Worm (Caenorhabditis elegans) whole organism, mixed stage, embryonic: ENCODE measurements around the gene spo-11.

Source experiments
- M03D4.4 ChIP-seq: sonication (generic microtip); optimal IDR thresholded peaks from 2 replicates; lab custom pipeline; 2017; ENCODE audit warnings: mild to moderate bottlenecking, missing genetic modification characterization, missing compliant biosample characterization
- blmp-1 ChIP-seq: fragments of 150-350 bp; optimal IDR thresholded peaks from 2 replicates; lab custom pipeline; 2014; ENCODE audit warnings: missing biosample characterization, missing genetic modification characterization
- ceh-39 ChIP-seq: fragments of 150-350 bp; optimal IDR thresholded peaks from 2 replicates; lab custom pipeline; 2014; ENCODE audit warnings: missing biosample characterization, missing genetic modification characterization
- ceh-43 ChIP-seq: fragments of 200-800 bp; sonication (Bioruptor generic); optimal IDR thresholded peaks from 2 replicates; lab custom pipeline; 2018; ENCODE audit warnings: mild to moderate bottlenecking, missing genetic modification characterization, moderate library complexity, missing compliant biosample characterization
- ces-1 ChIP-seq: fragments of 150-350 bp; optimal IDR thresholded peaks from 2 replicates; lab custom pipeline; 2014; ENCODE audit warnings: missing biosample characterization, missing genetic modification reagents, missing genetic modification characterization
- cnd-1 ChIP-seq: fragments of 200-800 bp; sonication (Bioruptor generic); optimal IDR thresholded peaks from 2 replicates; lab custom pipeline; 2018; ENCODE audit warnings: mild to moderate bottlenecking, missing genetic modification characterization, missing compliant biosample characterization
- drap-1 ChIP-seq: fragments of 200-800 bp; sonication (Bioruptor generic); optimal IDR thresholded peaks from 3 replicates; lab custom pipeline; 2018; ENCODE audit warnings: mild to moderate bottlenecking, missing genetic modification characterization, missing compliant biosample characterization
- elt-1 ChIP-seq: sonication (generic microtip); optimal IDR thresholded peaks from 2 replicates; lab custom pipeline; 2017; ENCODE audit warnings: missing genetic modification characterization, mild to moderate bottlenecking, missing compliant biosample characterization, antibody characterized with exemption, moderate library complexity, borderline replicate concordance; ENCODE audit not compliant: insufficient read depth
- elt-3 ChIP-seq: fragments of 150-350 bp; optimal IDR thresholded peaks from 2 replicates; lab custom pipeline; 2014; ENCODE audit warnings: missing biosample characterization, missing genetic modification characterization
- flh-1 ChIP-seq: fragments of 200-800 bp; sonication (Bioruptor generic); optimal IDR thresholded peaks from 2 replicates; lab custom pipeline; 2018; ENCODE audit warnings: mild to moderate bottlenecking, missing genetic modification characterization, moderate library complexity, missing compliant biosample characterization
- ham-2 ChIP-seq: fragments of 200-800 bp; sonication (Bioruptor generic); optimal IDR thresholded peaks from 2 replicates; lab custom pipeline; 2018; ENCODE audit warnings: mild to moderate bottlenecking, missing genetic modification characterization, missing compliant biosample characterization
- hlh-1 ChIP-seq: fragments of 150-350 bp; optimal IDR thresholded peaks from 2 replicates; lab custom pipeline; 2014; ENCODE audit warnings: missing biosample characterization, missing genetic modification reagents, missing genetic modification characterization
- lin-13 ChIP-seq: fragments of 150-350 bp; optimal IDR thresholded peaks from 2 replicates; lab custom pipeline; 2014; ENCODE audit warnings: missing biosample characterization, missing genetic modification characterization
- lin-32 ChIP-seq: fragments of 200-800 bp; sonication (Bioruptor generic); optimal IDR thresholded peaks from 2 replicates; lab custom pipeline; 2018; ENCODE audit warnings: mild to moderate bottlenecking, missing genetic modification characterization, missing compliant biosample characterization
- lsy-2 ChIP-seq: fragments of 150-350 bp; optimal IDR thresholded peaks from 2 replicates; lab custom pipeline; 2014; ENCODE audit warnings: missing biosample characterization, missing genetic modification characterization
- mep-1 ChIP-seq: fragments of 150-350 bp; optimal IDR thresholded peaks from 2 replicates; lab custom pipeline; 2017; ENCODE audit warnings: missing biosample characterization, missing genetic modification reagents, missing genetic modification characterization, inconsistent platforms
- mls-2 ChIP-seq: sonication (generic microtip); optimal IDR thresholded peaks from 2 replicates; lab custom pipeline; 2016; ENCODE audit warnings: mild to moderate bottlenecking, missing genetic modification characterization, moderate library complexity, missing compliant biosample characterization
- nhr-12 ChIP-seq: fragments of 150-350 bp; optimal IDR thresholded peaks from 2 replicates; lab custom pipeline; 2014; ENCODE audit warnings: missing biosample characterization, missing genetic modification characterization
- nhr-2 ChIP-seq: fragments of 150-350 bp; optimal IDR thresholded peaks from 2 replicates; lab custom pipeline; 2014; ENCODE audit warnings: missing biosample characterization, missing genetic modification characterization
- nhr-237 ChIP-seq: fragments of 150-350 bp; optimal IDR thresholded peaks from 2 replicates; lab custom pipeline; 2014; ENCODE audit warnings: missing biosample characterization, missing genetic modification characterization
- nhr-28 ChIP-seq: fragments of 150-350 bp; optimal IDR thresholded peaks from 2 replicates; lab custom pipeline; 2014; ENCODE audit warnings: missing biosample characterization, missing genetic modification characterization
- pha-4 ChIP-seq: fragments of 150-350 bp; optimal IDR thresholded peaks from 2 replicates; lab custom pipeline; 2018; ENCODE audit warnings: missing biosample characterization, missing genetic modification reagents, missing genetic modification characterization
- sem-2 ChIP-seq: fragments of 200-800 bp; sonication (Bioruptor generic); optimal IDR thresholded peaks from 2 replicates; lab custom pipeline; 2018; ENCODE audit warnings: mild to moderate bottlenecking, missing genetic modification characterization, missing compliant biosample characterization
- snpc-4 ChIP-seq: fragments of 150-350 bp; optimal IDR thresholded peaks from 2 replicates; lab custom pipeline; 2014; ENCODE audit warnings: missing biosample characterization, missing genetic modification characterization
- sptf-1 ChIP-seq: sonication (generic microtip); optimal IDR thresholded peaks from 2 replicates; lab custom pipeline; 2017; ENCODE audit warnings: mild to moderate bottlenecking, missing genetic modification characterization, moderate library complexity, missing compliant biosample characterization
- unc-120 ChIP-seq: sonication (generic microtip); optimal IDR thresholded peaks from 2 replicates; lab custom pipeline; 2017; ENCODE audit warnings: missing genetic modification characterization, missing compliant biosample characterization; ENCODE audit not compliant: poor library complexity, severe bottlenecking
- unc-39 ChIP-seq: fragments of 150-350 bp; optimal IDR thresholded peaks from 2 replicates; lab custom pipeline; 2014; ENCODE audit warnings: missing biosample characterization, missing genetic modification characterization
- unc-62 ChIP-seq: fragments of 150-350 bp; optimal IDR thresholded peaks from 2 replicates; lab custom pipeline; 2014; ENCODE audit warnings: missing biosample characterization, missing genetic modification reagents, missing genetic modification characterization
- zip-8 ChIP-seq: fragments of 150-350 bp; optimal IDR thresholded peaks from 2 replicates; lab custom pipeline; 2014; ENCODE audit warnings: missing biosample characterization, missing genetic modification characterization
- ztf-11 ChIP-seq: fragments of 150-350 bp; optimal IDR thresholded peaks from 2 replicates; lab custom pipeline; 2014; ENCODE audit warnings: missing biosample characterization, missing genetic modification characterization

spo-11 gene

ce11 chrIV:11125604-11126003 lies 942 bp upstream of the spo-11 start:
- TF ChIP-seq unc-39 (tag; lab: Kevin White, UChicago) (no peak), nhr-28 (tag; lab: Kevin White, UChicago) (no peak), ztf-11 (no peak), nhr-2 (no peak), cnd-1 (tag; lab: Kevin White, UChicago) (no peak), lin-13 (tag; lab: Kevin White, UChicago) (no peak), unc-62 (GFP tag; lab: Kevin White, UChicago) (no peak), lin-32 (GFP tag; lab: Kevin White, UChicago) (no peak), M03D4.4 (tag; lab: Kevin White, UChicago) (no peak), unc-120 (tag; lab: Kevin White, UChicago) (no peak), sem-2 (GFP tag; lab: Kevin White, UChicago) (no peak), lsy-2 (tag; lab: Kevin White, UChicago) (no peak), ham-2 (no peak), ces-1 (no peak), sptf-1 (tag; lab: Kevin White, UChicago) (no peak)

- TF ChIP-seq mls-2 (tag; lab: Kevin White, UChicago) (peak; percentile 46), unc-120 (tag; lab: Kevin White, UChicago) (peak; percentile 63), elt-3 (no peak), lin-13 (tag; lab: Kevin White, UChicago) (peak; percentile 38), lsy-2 (tag; lab: Kevin White, UChicago) (peak; percentile 43), pha-4 (peak; percentile 41), ceh-43 (GFP tag; lab: Kevin White, UChicago) (no peak), blmp-1 (tag; lab: Kevin White, UChicago) (no peak), snpc-4 (tag; lab: Kevin White, UChicago) (no peak), ces-1 (no peak)
- TF ChIP-seq, all 35 proteins: peak for 5
Observed at ce11 chrIV:11125200-11125599, 538 bp upstream of the spo-11 start.

DNA sequence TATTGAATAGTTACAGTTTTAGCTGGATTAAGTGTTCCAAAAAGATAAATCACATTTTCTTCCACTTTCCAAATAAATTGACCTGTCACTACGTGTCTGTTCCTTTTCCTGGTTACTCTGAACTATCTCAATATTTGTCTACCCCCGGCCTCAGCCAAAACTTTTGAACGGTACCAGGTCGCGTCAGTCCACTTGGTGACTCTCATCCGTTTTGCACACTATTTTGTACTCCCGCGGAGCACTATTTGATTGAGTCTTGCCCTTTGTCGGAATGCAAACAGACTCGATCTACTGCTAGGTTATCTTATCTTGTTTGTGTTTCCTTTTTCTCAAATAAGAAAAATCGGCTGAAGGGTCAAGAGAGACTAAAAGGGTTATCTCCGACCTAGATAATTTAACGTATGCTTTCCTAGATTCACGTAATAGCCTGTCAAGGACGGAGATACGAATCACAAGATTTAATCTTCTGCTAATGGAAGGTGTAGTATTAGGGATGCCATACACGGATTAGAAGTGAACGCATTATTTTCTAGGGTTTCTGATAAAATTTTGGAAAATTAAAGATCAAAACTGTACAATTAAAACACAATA lies 4.6 kb downstream of the spo-11 start:
- TF ChIP-seq blmp-1 (tag; lab: Kevin White, UChicago) (no peak), pha-4 (peak; percentile 10), nhr-237 (no peak), cnd-1 (tag; lab: Kevin White, UChicago) (no peak), ztf-11 (no peak), ham-2 (peak; percentile 74), nhr-2 (peak; percentile 50), ceh-39 (tag; lab: Kevin White, UChicago) (no peak), elt-1 (tag; lab: Kevin White, UChicago) (peak; percentile 95), flh-1 (no peak), nhr-12 (tag; lab: Kevin White, UChicago) (no peak)

DNA sequence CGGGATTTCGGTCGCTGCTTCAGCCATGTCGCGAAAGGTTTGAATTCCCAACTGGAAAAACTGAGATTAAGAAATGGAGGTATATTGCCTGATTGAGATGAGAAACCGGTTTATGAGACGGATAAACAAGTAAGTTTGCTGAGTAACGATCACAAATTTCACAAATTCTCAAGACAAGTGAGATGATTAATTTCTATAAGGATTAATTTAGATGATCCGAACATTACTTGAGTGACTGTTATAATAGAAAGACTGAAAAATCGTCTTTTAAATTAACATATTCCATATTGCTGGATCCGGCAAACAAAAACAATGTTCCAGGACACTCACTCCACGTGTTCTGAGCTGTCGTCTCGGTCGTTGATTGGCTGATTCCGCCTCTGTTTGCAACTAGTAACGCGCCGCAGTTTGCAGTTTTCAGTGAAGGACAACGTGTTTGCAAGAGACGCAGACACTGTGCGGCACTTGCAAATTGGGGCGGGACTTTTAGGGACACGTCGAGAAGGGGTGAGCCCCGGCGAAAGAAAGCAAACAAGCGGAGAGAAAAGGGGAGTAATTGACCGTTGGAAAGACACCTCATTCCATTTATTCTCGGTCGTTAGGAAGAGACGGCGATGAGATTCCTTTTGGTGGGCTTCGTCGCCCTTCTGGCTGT lies 5.7 kb downstream of the spo-11 start, which contains the start of the genes imp-2 and enpl-1:
TSS of gene imp-2 (minus strand) at position 51 of the 655 bp plus-strand sequence.
TSS of gene enpl-1 (plus strand) at position 462 of the 655 bp plus-strand sequence.
- TF ChIP-seq mep-1 (tag; lab: Kevin White, UChicago), result peak; percentile 93
- TF ChIP-seq nhr-12 (tag; lab: Kevin White, UChicago), result no peak
- peak; percentile 62 for TF ChIP-seq M03D4.4 (tag; lab: Kevin White, UChicago)
- peak; percentile 73 for TF ChIP-seq pha-4
- TF ChIP-seq sptf-1 (tag; lab: Kevin White, UChicago), result peak; percentile 79
- no peak for TF ChIP-seq flh-1
- TF ChIP-seq cnd-1 (tag; lab: Kevin White, UChicago), result peak; percentile 58
- no peak for TF ChIP-seq lin-32 (GFP tag; lab: Kevin White, UChicago)
- TF ChIP-seq nhr-2, result peak; percentile 57
- peak; percentile 38 for TF ChIP-seq ceh-43 (GFP tag; lab: Kevin White, UChicago)
- no peak for TF ChIP-seq zip-8 (tag; lab: Kevin White, UChicago)
- TF ChIP-seq ham-2, result peak; percentile 79
- peak; percentile 18 for TF ChIP-seq ztf-11
- TF ChIP-seq hlh-1 (tag; lab: Kevin White, UChicago), result peak; percentile 60
- TF ChIP-seq ceh-39 (tag; lab: Kevin White, UChicago), result peak; percentile 85
- TF ChIP-seq lsy-2 (tag; lab: Kevin White, UChicago), result peak; percentile 87
- no peak for TF ChIP-seq nhr-28 (tag; lab: Kevin White, UChicago)
- peak; percentile 60 for TF ChIP-seq drap-1 (GFP tag; lab: Kevin White, UChicago)
- TF ChIP-seq unc-62 (GFP tag; lab: Kevin White, UChicago), result peak; percentile 31
- TF ChIP-seq nhr-237, result peak; percentile 50
- TF ChIP-seq lin-13 (tag; lab: Kevin White, UChicago), result peak; percentile 88
- peak; percentile 98 for TF ChIP-seq unc-120 (tag; lab: Kevin White, UChicago)
- TF ChIP-seq ces-1, result peak; percentile 88
- peak; percentile 74 for TF ChIP-seq mls-2 (tag; lab: Kevin White, UChicago)
